Worm (Caenorhabditis elegans): ENCODE data around the gene hut-1.

The hut-1 gene

DNA sequence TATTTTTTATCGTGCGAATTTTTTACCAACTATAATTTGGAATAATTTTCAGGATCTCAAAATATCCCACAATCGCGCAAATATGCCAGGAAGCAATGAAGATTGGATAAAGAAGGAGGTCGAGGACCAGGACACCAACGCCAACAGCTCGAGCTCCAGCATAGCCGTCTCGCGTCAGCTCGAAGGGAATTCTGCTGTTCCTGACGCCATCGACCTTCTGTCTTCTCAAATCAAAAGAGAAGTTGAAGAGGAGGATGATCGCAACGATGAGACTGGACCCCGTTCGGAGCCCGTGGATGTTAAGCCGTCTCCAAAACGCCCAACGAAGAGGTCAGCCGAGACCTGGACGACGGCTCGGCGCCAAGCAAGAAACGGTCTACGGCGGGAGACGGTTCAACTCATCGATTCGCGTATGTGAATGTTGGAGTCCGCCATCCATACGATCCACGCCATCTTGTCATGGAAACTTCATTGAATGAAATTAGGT, 35.1 kb downstream of the hut-1 start, which contains the start of gene Y111B2A.21:
Gene Y111B2A.21, plus strand, starts transcription at position 51 of the 487 bp plus-strand sequence.
- TF ChIP-seq ztf-1 (GFP tag; conservative IDR thresholded peaks at IDR 0.05): 0 out of 2 replicates have a peak, but pooled peaks have one; percentile 25
- no peak for TF ChIP-seq lin-39 (tag; optimal IDR thresholded peaks at IDR 0.05)

DNA sequence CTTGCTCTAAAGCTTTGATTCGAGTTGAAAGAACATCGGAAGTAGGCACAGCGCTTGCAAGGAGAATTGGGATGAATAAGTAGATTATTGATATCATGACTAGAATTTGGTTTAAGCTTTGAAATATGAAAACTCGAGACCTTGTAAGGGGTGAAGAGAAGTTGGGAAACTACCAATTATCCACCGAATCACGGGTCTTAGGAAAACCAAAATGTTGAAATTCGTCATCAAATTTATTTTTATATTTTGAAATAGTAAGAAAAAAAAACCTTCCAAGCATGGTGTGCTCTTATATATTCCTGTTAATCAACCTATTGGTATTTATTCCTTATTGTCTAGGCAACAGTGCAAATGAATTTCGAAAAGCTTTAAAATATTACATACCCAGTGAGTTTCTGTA, 39.5 kb downstream of the hut-1 start, which contains the start of the genes irld-60 and irld-20:
Gene irld-60, minus strand, starts transcription at position 101 of the 400 bp plus-strand sequence.
Gene irld-20, plus strand, starts transcription at position 279 of the 400 bp plus-strand sequence.
- TF ChIP-seq lin-39 (tag; optimal IDR thresholded peaks at IDR 0.05) (no peak), lin-13 (GFP tag; optimal IDR thresholded peaks at IDR 0.05) (no peak)

DNA sequence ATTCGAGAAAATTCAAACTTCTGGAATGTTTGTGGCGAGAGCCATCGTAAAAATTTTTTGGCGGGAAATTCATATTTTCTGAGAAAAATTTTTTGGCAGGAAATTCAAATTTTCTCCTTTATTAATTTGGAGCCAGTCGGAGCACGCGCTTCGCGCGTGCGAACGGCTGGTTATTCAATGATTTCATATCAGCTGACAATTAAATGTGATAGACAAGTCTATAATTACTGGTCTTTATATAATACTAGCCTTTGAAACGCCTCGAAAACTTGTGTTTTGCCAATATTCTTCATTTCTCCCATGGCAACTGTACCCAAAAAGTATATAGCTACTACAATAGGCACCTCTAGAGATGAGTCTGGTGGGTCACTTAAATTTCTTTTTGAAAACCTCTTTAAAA, 43.7 kb downstream of the hut-1 start, which contains the start of gene srw-10:
Gene srw-10, plus strand, starts transcription at position 301 of the 400 bp plus-strand sequence.
- TF ChIP-seq unc-55 (GFP tag; optimal IDR thresholded peaks at IDR 0.05) (no peak), F13H6.1 (tag; optimal IDR thresholded peaks at IDR 0.05) (no peak), nhr-11 (tag; optimal IDR thresholded peaks at IDR 0.05) (no peak), sma-3 (GFP tag; optimal IDR thresholded peaks at IDR 0.05) (no peak), nhr-6 (tag; optimal IDR thresholded peaks at IDR 0.05) (no peak), skn-1 (tag; optimal IDR thresholded peaks at IDR 0.05) (no peak), dmd-4 (tag; optimal IDR thresholded peaks at IDR 0.05) (no peak), lin-11 (tag; optimal IDR thresholded peaks at IDR 0.05) (no peak), unc-39 (tag; optimal IDR thresholded peaks at IDR 0.05) (no peak), nhr-23 (tag; optimal IDR thresholded peaks at IDR 0.05) (no peak), peb-1 (tag; optimal IDR thresholded peaks at IDR 0.05) (no peak), mdl-1 (tag; optimal IDR thresholded peaks at IDR 0.05) (no peak), crh-2 (tag; optimal IDR thresholded peaks at IDR 0.05) (no peak), sma-9 (GFP tag; optimal IDR thresholded peaks at IDR 0.05) (no peak), sma-9 (tag; optimal IDR thresholded peaks at IDR 0.05) (no peak)

DNA sequence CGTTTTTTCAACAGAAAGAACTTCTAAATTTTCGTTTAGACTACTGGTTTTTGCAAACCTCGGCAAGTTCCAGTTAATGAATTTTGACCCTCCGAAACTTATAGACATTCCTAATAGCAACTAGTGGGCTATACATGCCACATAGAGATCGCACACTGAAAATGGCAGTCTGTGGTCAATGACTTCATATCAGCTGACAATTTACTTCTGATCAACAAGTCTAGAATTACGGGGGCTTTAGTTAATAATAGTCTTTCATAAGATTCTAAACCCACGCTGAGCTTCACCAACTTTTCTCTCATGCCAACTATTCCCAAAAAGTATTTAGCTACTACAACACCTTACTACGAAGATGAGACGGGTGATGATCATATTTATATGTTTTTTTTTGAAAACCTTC, 46.0 kb downstream of the hut-1 start, which contains the start of gene srw-9:
Gene srw-9, plus strand, starts transcription at position 301 of the 400 bp plus-strand sequence.
- no peak for TF ChIP-seq elt-3 (tag; optimal IDR thresholded peaks at IDR 0.05)
- no peak for TF ChIP-seq unc-62 (GFP tag; optimal IDR thresholded peaks at IDR 0.05)
- no peak for TF ChIP-seq R02D3.7 (tag; optimal IDR thresholded peaks at IDR 0.05)
- TF ChIP-seq nhr-12 (tag; optimal IDR thresholded peaks at IDR 0.05): no peak
- TF ChIP-seq nhr-21 (tag; optimal IDR thresholded peaks at IDR 0.05): no peak
- no peak for TF ChIP-seq aly-2 (tag; optimal IDR thresholded peaks at IDR 0.05)
- TF ChIP-seq fos-1 (tag; optimal IDR thresholded peaks at IDR 0.05): no peak
- no peak for TF ChIP-seq mdl-1 (tag; optimal IDR thresholded peaks at IDR 0.05)
- no peak for TF ChIP-seq unc-39 (tag; optimal IDR thresholded peaks at IDR 0.05)
- TF ChIP-seq nhr-10 (tag; optimal IDR thresholded peaks at IDR 0.05): no peak
- TF ChIP-seq lin-13 (GFP tag; optimal IDR thresholded peaks at IDR 0.05): no peak
- no peak for TF ChIP-seq ZK546.5 (tag; optimal IDR thresholded peaks at IDR 0.05)
- no peak for TF ChIP-seq egl-27 (tag; optimal IDR thresholded peaks at IDR 0.05)
- TF ChIP-seq nhr-23 (tag; optimal IDR thresholded peaks at IDR 0.05): no peak
- no peak for TF ChIP-seq mab-5 (tag; optimal IDR thresholded peaks at IDR 0.05)

Data from whole organism, L2 larva.